Worm (Caenorhabditis elegans) whole organism, young adult: ENCODE measurements around the gene drd-5.

Experiments used
- F23B12.7 ChIP-seq: sonication (generic microtip); optimal IDR thresholded peaks from 2 replicates; lab custom pipeline; 2017; ENCODE audit warnings: missing genetic modification characterization, mild to moderate bottlenecking, missing compliant biosample characterization, antibody characterized with exemption, moderate library complexity; ENCODE audit not compliant: insufficient read depth
- T26A5.8 ChIP-seq: sonication (generic microtip); optimal IDR thresholded peaks from 2 replicates; lab custom pipeline; 2016; ENCODE audit warnings: missing genetic modification characterization, missing compliant biosample characterization
- ama-1 ChIP-seq, 3 experiments: fragments of 150-350 bp in 1 of 3; sonication (generic microtip) in 2 of 3; optimal IDR thresholded peaks; 2 replicates each; lab custom pipeline; 2014 to 2018; ENCODE audit warnings: missing biosample characterization in 2 of 3, missing genetic modification characterization in 2 of 3, missing genetic modification reagents in 2 of 3
- attf-3 ChIP-seq: fragments of 200-800 bp; sonication (Bioruptor generic); conservative IDR thresholded peaks from 2 replicates; pipeline ENCODE4 v1.3.6; 2022; ENCODE audit warnings: missing genetic modification reagents, missing genetic modification characterization, missing compliant biosample characterization
- attf-5 ChIP-seq: fragments of 200-800 bp; sonication (Bioruptor generic); optimal IDR thresholded peaks from 2 replicates; lab custom pipeline; 2018; ENCODE audit warnings: mild to moderate bottlenecking, missing genetic modification characterization, missing compliant biosample characterization
- ceh-58 ChIP-seq: fragments of 200-800 bp; sonication (Bioruptor generic); IDR thresholded peaks from 2 replicates; pipeline ENCODE4 v1.3.6; 2022; ENCODE audit warnings: missing genetic modification characterization, missing compliant biosample characterization
- hsf-1 ChIP-seq: fragments of 200-800 bp; sonication (Bioruptor generic); IDR thresholded peaks from 2 replicates; pipeline ENCODE4 v1.3.6; 2022; ENCODE audit warnings: missing genetic modification reagents, missing genetic modification characterization, missing compliant biosample characterization
- lsy-27 ChIP-seq: sonication (generic microtip); optimal IDR thresholded peaks from 2 replicates; lab custom pipeline; 2017; ENCODE audit warnings: missing genetic modification characterization, mild to moderate bottlenecking, missing compliant biosample characterization, antibody characterized with exemption, missing genotype, borderline replicate concordance; ENCODE audit not compliant: insufficient read depth
- nhr-27 ChIP-seq: fragments of 200-800 bp; sonication (Bioruptor generic); optimal IDR thresholded peaks from 2 replicates; lab custom pipeline; 2018; ENCODE audit warnings: mild to moderate bottlenecking, missing genetic modification characterization, moderate library complexity, missing compliant biosample characterization
- rec-8 ChIP-seq, 2 experiments: sonication (generic microtip); optimal IDR thresholded peaks; 2 replicates each; lab custom pipeline; 2016; ENCODE audit warnings: mild to moderate bottlenecking in 2 of 2, missing genetic modification characterization in 2 of 2, missing genetic modification reagents in 2 of 2, missing genotype in 2 of 2, missing biosample characterization in 1 of 2, missing compliant biosample characterization in 1 of 2, moderate library complexity in 1 of 2
- sea-2 ChIP-seq: fragments of 200-800 bp; sonication (Bioruptor generic); IDR thresholded peaks from 2 replicates; pipeline ENCODE4 v1.3.6; 2022; ENCODE audit warnings: missing genetic modification characterization, missing compliant biosample characterization
- unc-62 ChIP-seq: fragments of 150-350 bp; optimal IDR thresholded peaks from 2 replicates; lab custom pipeline; 2014; ENCODE audit warnings: missing biosample characterization, missing genetic modification reagents, missing genetic modification characterization

- TF ChIP-seq unc-62 (GFP tag; lab: Kevin White, UChicago) (no peak), sea-2 (GFP tag; lab: Robert Waterston, UW) (no peak), rec-8 (tag; optimal IDR thresholded peaks at IDR 0.05; lab: Kevin White, UChicago) (no peak), attf-3 (GFP tag; lab: Robert Waterston, UW) (no peak), T26A5.8 (tag; lab: Kevin White, UChicago) (no peak), attf-5 (GFP tag; lab: Kevin White, UChicago) (no peak), ama-1 (optimal IDR thresholded peaks at IDR 0.05; lab: Kevin White, UChicago) (no peak), ama-1 (GFP tag; optimal IDR thresholded peaks at IDR 0.05; lab: Kevin White, UChicago) (no peak), lsy-27 (no peak), F23B12.7 (tag; lab: Kevin White, UChicago) (no peak), hsf-1 (GFP tag; lab: Robert Waterston, UW) (no peak), nhr-27 (no peak), ceh-58 (GFP tag; lab: Robert Waterston, UW) (no peak)
Observed at ce11 chrX:8327800-8328199, 18.3 kb downstream of the drd-5 start, which contains the start of gene F55E10.4.
